Fruit fly (Drosophila melanogaster): ENCODE data around the gene Ref2.

The Ref2 gene

DNA sequence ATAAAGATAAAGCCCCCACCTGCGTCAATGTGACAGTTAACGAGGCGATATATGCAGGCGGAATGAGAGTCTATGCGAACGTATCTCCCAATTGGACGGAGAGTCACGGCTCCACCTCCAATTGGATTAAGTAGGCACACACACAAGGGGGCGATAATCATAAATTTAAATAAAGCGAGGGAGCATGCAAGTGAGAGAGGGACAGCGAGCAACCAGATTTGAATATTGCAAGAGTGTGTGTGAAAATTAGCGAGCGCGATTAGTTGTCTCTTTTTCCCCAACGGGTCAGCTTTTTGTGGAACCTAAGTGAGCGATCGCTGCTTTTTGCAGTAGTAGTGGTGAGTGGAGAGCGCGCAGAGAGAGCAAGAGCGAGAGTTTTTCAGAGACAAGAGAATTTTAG, 59.3 kb downstream of the Ref2 start:
- TF ChIP-seq CG3032 (tag; optimal IDR thresholded peaks at IDR 0.05) = no peak
- no peak for TF ChIP-seq CG7368 (GFP tag; optimal IDR thresholded peaks at IDR 0.05)
- no peak for TF ChIP-seq CG8119 (GFP tag; IDR thresholded peaks at IDR 0.05)
- no peak for TF ChIP-seq CG6854 (GFP tag; optimal IDR thresholded peaks at IDR 0.05)
- TF ChIP-seq Blimp-1 (GFP tag; optimal IDR thresholded peaks at IDR 0.05) = no peak
- no peak for TF ChIP-seq ss (GFP tag; optimal IDR thresholded peaks at IDR 0.05)
- no peak for TF ChIP-seq Sox14 (GFP tag; optimal IDR thresholded peaks at IDR 0.05)
- peak; percentile 83 for TF ChIP-seq fkh (GFP tag; optimal IDR thresholded peaks at IDR 0.05)
- TF ChIP-seq OdsH (GFP tag; optimal IDR thresholded peaks at IDR 0.05) = no peak
- no peak for TF ChIP-seq CG8632 (GFP tag; optimal IDR thresholded peaks at IDR 0.05)
- peak; percentile 7 for TF ChIP-seq pdm3 (GFP tag; optimal IDR thresholded peaks at IDR 0.05)
- no peak for TF ChIP-seq Sox15 (GFP tag; optimal IDR thresholded peaks at IDR 0.05)
- no peak for TF ChIP-seq Eip75B (GFP tag; optimal IDR thresholded peaks at IDR 0.05)
- no peak for TF ChIP-seq CG6276 (GFP tag; optimal IDR thresholded peaks at IDR 0.05)
- TF ChIP-seq CG6808 (GFP tag; optimal IDR thresholded peaks at IDR 0.05) = no peak
- TF ChIP-seq Hr4 (GFP tag; optimal IDR thresholded peaks at IDR 0.05) = no peak
- peak in 1 of 2 experiments; percentile 26 for TF ChIP-seq salr (GFP tag; optimal IDR thresholded peaks at IDR 0.05)
- TF ChIP-seq CG6163 (GFP tag; IDR thresholded peaks at IDR 0.05) = no peak
- no peak for TF ChIP-seq CG10631 (GFP tag; optimal IDR thresholded peaks at IDR 0.05)

DNA sequence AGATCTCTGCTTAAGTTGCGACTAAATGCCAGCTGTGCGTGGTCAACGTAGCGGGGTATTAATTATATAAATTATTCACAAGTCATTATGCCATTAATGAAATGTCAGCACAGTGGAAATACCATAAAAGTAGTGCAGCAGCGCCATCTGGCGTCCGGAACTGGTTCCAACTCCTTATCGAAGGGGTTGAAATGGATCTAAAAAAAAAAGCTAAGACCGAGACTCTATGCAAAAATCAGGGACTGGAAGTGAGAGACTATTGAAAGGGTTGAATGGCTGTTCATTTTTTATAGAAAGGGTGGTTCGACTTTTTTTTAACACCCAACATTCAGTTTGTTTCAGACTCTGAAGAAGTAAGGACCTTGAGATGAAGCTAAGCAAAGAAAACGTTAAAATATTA, 67.1 kb downstream of the Ref2 start:
- TF ChIP-seq topi (GFP tag; optimal IDR thresholded peaks at IDR 0.05) (no peak), Lpt (GFP tag; optimal IDR thresholded peaks at IDR 0.05) (no peak), Smox (GFP tag; optimal IDR thresholded peaks at IDR 0.05) (no peak), acj6 (GFP tag; optimal IDR thresholded peaks at IDR 0.05) (no peak), Hr4 (GFP tag; optimal IDR thresholded peaks at IDR 0.05) (no peak), salr (GFP tag; optimal IDR thresholded peaks at IDR 0.05) (no peak), CG4318 (GFP tag; optimal IDR thresholded peaks at IDR 0.05) (no peak), Hr38 (GFP tag; optimal IDR thresholded peaks at IDR 0.05) (no peak), CG3919 (GFP tag; optimal IDR thresholded peaks at IDR 0.05) (no peak), Hr39 (GFP tag; optimal IDR thresholded peaks at IDR 0.05) (no peak), CG11294 (GFP tag; IDR thresholded peaks at IDR 0.05) (no peak), CG8119 (GFP tag; IDR thresholded peaks at IDR 0.05) (no peak), CG10669 (GFP tag; optimal IDR thresholded peaks at IDR 0.05) (no peak), CG31627 (GFP tag; optimal IDR thresholded peaks at IDR 0.05) (no peak), spab (GFP tag; optimal IDR thresholded peaks at IDR 0.05) (no peak), Sox15 (GFP tag; optimal IDR thresholded peaks at IDR 0.05) (no peak), dac (GFP tag; optimal IDR thresholded peaks at IDR 0.05) (no peak), CG6792 (GFP tag; optimal IDR thresholded peaks at IDR 0.05) (no peak), Ets21C (GFP tag; optimal IDR thresholded peaks at IDR 0.05) (no peak)

DNA sequence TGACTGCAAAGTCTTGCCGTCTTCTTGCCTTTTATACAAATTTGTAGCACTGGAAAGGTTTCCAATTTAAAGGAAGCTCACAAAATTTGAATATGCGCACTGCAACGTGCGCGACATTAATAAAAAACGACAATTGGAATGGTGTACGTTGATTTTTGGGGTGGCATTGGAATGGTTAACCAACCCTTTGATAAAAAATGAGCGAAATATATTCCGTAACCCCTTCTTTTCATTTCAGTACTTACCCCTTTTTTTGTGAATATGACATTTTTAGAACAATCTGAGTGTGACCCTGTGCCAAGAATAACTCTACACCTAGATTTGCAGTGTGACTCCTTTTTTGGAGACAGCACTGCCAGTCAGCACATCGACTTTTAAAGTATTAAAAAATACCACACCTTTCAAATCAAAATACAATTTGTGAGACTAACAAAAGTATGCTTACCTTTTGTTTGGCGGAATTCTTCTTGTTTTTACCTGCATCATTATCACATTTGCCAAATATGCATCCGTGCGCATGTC, 71.1 kb downstream of the Ref2 start:
- no peak for TF ChIP-seq CG10669 (GFP tag; optimal IDR thresholded peaks at IDR 0.05)
- no peak for TF ChIP-seq CG9139 (GFP tag; optimal IDR thresholded peaks at IDR 0.05)
- TF ChIP-seq CG15336 (GFP tag; IDR thresholded peaks at IDR 0.05) = no peak

DNA sequence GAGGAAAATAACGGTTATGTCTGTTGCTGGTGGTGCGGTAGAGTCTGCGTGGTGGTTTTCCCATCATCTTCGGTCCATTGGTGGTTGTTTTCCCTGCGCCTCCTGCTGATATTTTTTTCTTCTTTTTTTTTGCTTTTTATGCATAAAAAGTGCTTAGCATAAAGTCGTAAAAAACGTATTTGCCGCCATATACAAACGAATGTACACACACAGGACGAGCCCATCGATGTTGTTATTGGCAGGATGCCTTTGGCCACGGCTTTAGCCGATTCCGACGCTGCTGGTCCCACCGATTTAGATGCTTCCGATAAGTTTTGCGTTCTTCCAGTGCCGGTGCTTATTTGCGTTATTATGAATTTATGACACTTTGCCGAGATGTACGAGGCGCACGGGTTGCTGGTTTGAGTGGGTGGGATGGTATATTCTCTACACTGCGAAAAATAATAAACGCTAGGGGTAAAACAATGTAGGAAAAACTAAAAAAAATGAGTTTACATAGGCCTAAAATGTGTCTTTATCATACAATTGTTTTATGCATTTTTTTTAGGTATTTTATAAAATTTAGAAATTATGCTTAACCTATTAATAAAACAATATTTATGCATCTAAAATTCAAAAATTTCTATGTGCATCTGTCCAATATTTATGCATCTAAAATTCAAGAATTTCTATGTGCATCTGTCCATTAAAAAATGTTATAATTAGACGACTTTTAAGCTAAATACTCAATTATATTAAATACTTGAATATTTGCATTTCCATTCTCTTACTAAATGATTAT, 79.1 kb downstream of the Ref2 start:
- TF ChIP-seq CG6808 (GFP tag; optimal IDR thresholded peaks at IDR 0.05) (no peak), CG6854 (GFP tag; optimal IDR thresholded peaks at IDR 0.05) (no peak), eg (GFP tag; IDR thresholded peaks at IDR 0.05) (no peak), Eip78C (GFP tag) (no peak), CG11294 (GFP tag; IDR thresholded peaks at IDR 0.05) (no peak), topi (GFP tag; optimal IDR thresholded peaks at IDR 0.05) (no peak), net (GFP tag; optimal IDR thresholded peaks at IDR 0.05) (no peak), CG8632 (GFP tag; optimal IDR thresholded peaks at IDR 0.05) (no peak), CG4318 (GFP tag; optimal IDR thresholded peaks at IDR 0.05) (no peak), CG3919 (GFP tag; optimal IDR thresholded peaks at IDR 0.05) (no peak), CG11902 (GFP tag; optimal IDR thresholded peaks at IDR 0.05) (no peak), CG31627 (GFP tag; optimal IDR thresholded peaks at IDR 0.05) (no peak), CG8119 (GFP tag; IDR thresholded peaks at IDR 0.05) (no peak)
